Worm (Caenorhabditis elegans): ENCODE data around the gene sams-3.

DNA sequence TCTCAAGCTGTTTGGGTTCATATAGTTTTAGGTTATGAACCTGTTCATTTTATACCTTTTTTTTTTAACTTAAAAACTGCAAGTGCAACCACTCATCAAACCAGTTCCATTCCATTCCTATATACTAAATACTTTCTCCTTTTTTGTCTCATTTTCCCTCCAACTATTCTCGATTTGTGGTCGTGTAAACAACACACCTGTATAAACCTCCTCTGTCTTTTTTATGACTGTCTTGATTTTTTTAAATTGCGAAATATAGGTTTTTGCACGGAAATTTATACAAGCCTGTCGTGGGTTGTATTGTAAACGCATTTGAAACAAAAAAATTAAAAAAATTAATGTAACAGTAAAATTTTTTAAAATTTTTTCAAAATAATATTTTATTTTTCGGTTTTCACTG is 32.0 kb upstream of the sams-3 start:
- TF ChIP-seq scrt-1 (GFP tag; IDR thresholded peaks at IDR 0.05) (no peak), flt-1 (GFP tag; IDR thresholded peaks at IDR 0.05) (no peak)

Data from whole organism, early embryonic.